Worm (Caenorhabditis elegans) whole organism, L3 larva: ENCODE results near the gene F01F1.14.

ENCODE experiments used
- ZK546.5 ChIP-seq: sonication (generic microtip); optimal IDR thresholded peaks from 2 replicates; lab custom pipeline; 2017; ENCODE audit warnings: missing biosample characterization, missing genetic modification characterization
- aly-2 ChIP-seq: fragments of 150-350 bp; optimal IDR thresholded peaks from 2 replicates; lab custom pipeline; 2014; ENCODE audit warnings: missing biosample characterization, missing genetic modification characterization
- ama-1 ChIP-seq: fragments of 150-350 bp; optimal IDR thresholded peaks from 2 replicates; lab custom pipeline; 2018
- ceh-28 ChIP-seq: fragments of 150-350 bp; optimal IDR thresholded peaks from 2 replicates; lab custom pipeline; 2014; ENCODE audit warnings: missing biosample characterization, missing genetic modification reagents, missing genetic modification characterization
- daf-12 ChIP-seq: fragments of 150-350 bp; optimal IDR thresholded peaks from 2 replicates; lab custom pipeline; 2014; ENCODE audit warnings: missing biosample characterization, missing genetic modification reagents, missing genetic modification characterization
- egl-5 ChIP-seq: fragments of 150-350 bp; optimal IDR thresholded peaks from 2 replicates; lab custom pipeline; 2017; ENCODE audit warnings: missing biosample characterization, missing genetic modification reagents, missing genetic modification characterization, inconsistent platforms
- elt-1 ChIP-seq: fragments of 150-350 bp; optimal IDR thresholded peaks from 2 replicates; lab custom pipeline; 2014; ENCODE audit warnings: missing biosample characterization, missing genetic modification characterization
- elt-3 ChIP-seq, 3 experiments: fragments of 150-350 bp in 1 of 3; sonication (generic microtip) in 2 of 3; optimal IDR thresholded peaks; 2 replicates in 2 of 3; 4 replicates in 1 of 3; lab custom pipeline; 2014 to 2017; ENCODE audit warnings: missing biosample characterization in 3 of 3, missing genetic modification characterization in 3 of 3
- eor-1 ChIP-seq, 2 experiments: fragments of 150-350 bp; optimal IDR thresholded peaks; 2 replicates each; lab custom pipeline; 2014 to 2018; ENCODE audit warnings: missing biosample characterization in 2 of 2, missing genetic modification characterization in 2 of 2
- fkh-10 ChIP-seq: sonication (generic microtip); optimal IDR thresholded peaks from 2 replicates; lab custom pipeline; 2017; ENCODE audit warnings: missing biosample characterization, missing genetic modification reagents, missing genetic modification characterization
- fkh-2 ChIP-seq: fragments of 150-350 bp; optimal IDR thresholded peaks from 2 replicates; lab custom pipeline; 2014; ENCODE audit warnings: missing biosample characterization, missing genetic modification reagents, missing genetic modification characterization
- hmg-11 ChIP-seq: sonication (generic microtip); optimal IDR thresholded peaks from 2 replicates; lab custom pipeline; 2016; ENCODE audit warnings: missing genetic modification characterization, missing compliant biosample characterization
- lin-15B ChIP-seq: fragments of 150-350 bp; optimal IDR thresholded peaks from 2 replicates; lab custom pipeline; 2014; ENCODE audit warnings: missing biosample characterization, missing genetic modification characterization
- lin-39 ChIP-seq: fragments of 150-350 bp; optimal IDR thresholded peaks from 2 replicates; lab custom pipeline; 2018; ENCODE audit warnings: missing biosample characterization, missing genetic modification reagents, missing genetic modification characterization
- lsy-12 ChIP-seq: sonication (generic microtip); optimal IDR thresholded peaks from 2 replicates; lab custom pipeline; 2016; ENCODE audit warnings: mild to moderate bottlenecking, missing genetic modification characterization, missing compliant biosample characterization
- mdl-1 ChIP-seq: fragments of 150-350 bp; optimal IDR thresholded peaks from 2 replicates; lab custom pipeline; 2014; ENCODE audit warnings: missing biosample characterization, missing genetic modification characterization
- mml-1 ChIP-seq: fragments of 150-350 bp; sonication (generic microtip); optimal IDR thresholded peaks from 3 replicates; lab custom pipeline; 2014; ENCODE audit warnings: missing biosample characterization, missing genetic modification characterization
- nfya-1 ChIP-seq: sonication (generic microtip); optimal IDR thresholded peaks from 2 replicates; lab custom pipeline; 2017; ENCODE audit warnings: missing genetic modification characterization, mild to moderate bottlenecking, missing compliant biosample characterization, antibody characterized with exemption, moderate library complexity; ENCODE audit not compliant: insufficient read depth
- nhr-12 ChIP-seq: fragments of 150-350 bp; optimal IDR thresholded peaks from 2 replicates; lab custom pipeline; 2014; ENCODE audit warnings: missing biosample characterization, missing genetic modification characterization
- nhr-23 ChIP-seq: fragments of 150-350 bp; optimal IDR thresholded peaks from 2 replicates; lab custom pipeline; 2014; ENCODE audit warnings: missing biosample characterization, missing genetic modification reagents, missing genetic modification characterization
- nhr-25 ChIP-seq: sonication (generic microtip); optimal IDR thresholded peaks from 2 replicates; lab custom pipeline; 2017; ENCODE audit warnings: missing biosample characterization, missing genetic modification characterization
- nhr-28 ChIP-seq: fragments of 150-350 bp; optimal IDR thresholded peaks from 2 replicates; lab custom pipeline; 2014; ENCODE audit warnings: missing biosample characterization, missing genetic modification characterization
- nhr-43 ChIP-seq: sonication (generic microtip); optimal IDR thresholded peaks from 2 replicates; lab custom pipeline; 2016; ENCODE audit warnings: mild to moderate bottlenecking, missing genetic modification characterization, missing compliant biosample characterization; ENCODE audit not compliant: poor library complexity, severe bottlenecking
- nhr-67 ChIP-seq: fragments of 150-350 bp; optimal IDR thresholded peaks from 2 replicates; lab custom pipeline; 2014; ENCODE audit warnings: missing biosample characterization, missing genetic modification characterization
- nhr-76 ChIP-seq: fragments of 150-350 bp; sonication (generic microtip); optimal IDR thresholded peaks from 5 replicates; lab custom pipeline; 2014; ENCODE audit warnings: missing biosample characterization, missing genetic modification characterization
- nhr-77 ChIP-seq: fragments of 150-350 bp; optimal IDR thresholded peaks from 2 replicates; lab custom pipeline; 2014; ENCODE audit warnings: missing biosample characterization, missing genetic modification characterization
- pha-4 ChIP-seq: fragments of 150-350 bp; optimal IDR thresholded peaks from 2 replicates; lab custom pipeline; 2014; ENCODE audit warnings: missing biosample characterization, missing genetic modification reagents, missing genetic modification characterization
- pqm-1 ChIP-seq: fragments of 150-350 bp; optimal IDR thresholded peaks from 2 replicates; lab custom pipeline; 2017; ENCODE audit warnings: missing biosample characterization, missing genetic modification characterization, inconsistent platforms
- sea-2 ChIP-seq: fragments of 150-350 bp; sonication (generic microtip); optimal IDR thresholded peaks from 4 replicates; lab custom pipeline; 2014; ENCODE audit warnings: missing biosample characterization, missing genetic modification reagents, missing genetic modification characterization
- snpc-4 ChIP-seq: fragments of 150-350 bp; optimal IDR thresholded peaks from 2 replicates; lab custom pipeline; 2014; ENCODE audit warnings: missing biosample characterization, missing genetic modification characterization
- unc-39 ChIP-seq: sonication (generic microtip); optimal IDR thresholded peaks from 4 replicates; lab custom pipeline; 2017; ENCODE audit warnings: missing biosample characterization, missing genetic modification characterization
- unc-62 ChIP-seq: fragments of 150-350 bp; sonication (generic microtip); optimal IDR thresholded peaks from 4 replicates; lab custom pipeline; 2014; ENCODE audit warnings: missing biosample characterization, missing genetic modification reagents, missing genetic modification characterization
- zag-1 ChIP-seq: fragments of 150-350 bp; optimal IDR thresholded peaks from 2 replicates; lab custom pipeline; 2014; ENCODE audit warnings: missing biosample characterization, missing genetic modification characterization
- ztf-11 ChIP-seq: fragments of 150-350 bp; optimal IDR thresholded peaks from 2 replicates; lab custom pipeline; 2014; ENCODE audit warnings: missing biosample characterization, missing genetic modification characterization
- ztf-4 ChIP-seq: fragments of 150-350 bp; optimal IDR thresholded peaks from 2 replicates; lab custom pipeline; 2014; ENCODE audit warnings: missing biosample characterization, missing genetic modification characterization

The F01F1.14 gene

ce11 chrIII:5838159-5839046 lies 44.3 kb downstream of the F01F1.14 start (continued):
- TF ChIP-seq lin-39 (tag; lab: Kevin White, UChicago) = no peak
- TF ChIP-seq ztf-11 (tag; lab: Kevin White, UChicago) = no peak
- TF ChIP-seq nhr-23 = peak; percentile 46
- TF ChIP-seq elt-3 (tag; optimal IDR thresholded peaks at IDR 0.05; lab: Kevin White, UChicago) = no peak
- TF ChIP-seq fkh-10 (GFP tag; lab: Kevin White, UChicago) = no peak
- no peak for TF ChIP-seq unc-39 (tag; lab: Kevin White, UChicago)

- no peak for TF ChIP-seq hmg-11 (tag; lab: Kevin White, UChicago)
- TF ChIP-seq snpc-4 = no peak
- no peak for TF ChIP-seq sea-2
- TF ChIP-seq fkh-2 (tag; lab: Kevin White, UChicago) = no peak
- TF ChIP-seq nhr-76 = no peak
- no peak for TF ChIP-seq nhr-12 (tag; lab: Kevin White, UChicago)
- TF ChIP-seq nhr-23 = peak; percentile 8
- no peak for TF ChIP-seq zag-1 (tag; lab: Kevin White, UChicago)
- TF ChIP-seq nhr-43 (tag; lab: Kevin White, UChicago) = no peak
- no peak for TF ChIP-seq unc-62 (GFP tag; lab: Kevin White, UChicago)
- no peak for TF ChIP-seq unc-39 (tag; lab: Kevin White, UChicago)
- no peak for TF ChIP-seq elt-1
- no peak for TF ChIP-seq mdl-1 (tag; lab: Kevin White, UChicago)
- no peak for TF ChIP-seq nhr-28 (tag; lab: Kevin White, UChicago)
- TF ChIP-seq mml-1 (tag; lab: Kevin White, UChicago) = no peak
- TF ChIP-seq nfya-1 = peak; percentile 19
- TF ChIP-seq pqm-1 = no peak
- TF ChIP-seq eor-1 (tag; optimal IDR thresholded peaks at IDR 0.05; lab: Kevin White, UChicago) = no peak
- no peak for TF ChIP-seq nhr-25 (tag; lab: Kevin White, UChicago)
- no peak for TF ChIP-seq ZK546.5
- TF ChIP-seq nhr-77 (tag; lab: Kevin White, UChicago) = no peak
- no peak for TF ChIP-seq ama-1 (lab: Kevin White, UChicago)
- TF ChIP-seq egl-5 (tag; lab: Kevin White, UChicago) = no peak
- TF ChIP-seq pha-4 (tag; lab: Kevin White, UChicago) = peak; percentile 43
- no peak for TF ChIP-seq elt-3 (tag; optimal IDR thresholded peaks at IDR 0.05; lab: Kevin White, UChicago)
- TF ChIP-seq nhr-67 (tag; lab: Kevin White, UChicago) = no peak
- no peak for TF ChIP-seq lsy-12 (tag; lab: Kevin White, UChicago)
- no peak for TF ChIP-seq aly-2 (tag; lab: Kevin White, UChicago)
- no peak for TF ChIP-seq fkh-10 (GFP tag; lab: Kevin White, UChicago)
- TF ChIP-seq lin-15B (tag; lab: Kevin White, UChicago) = no peak
- TF ChIP-seq ceh-28 (tag; lab: Kevin White, UChicago) = peak; percentile 11
- TF ChIP-seq ztf-4 (tag; lab: Kevin White, UChicago) = no peak
- TF ChIP-seq lin-39 (tag; lab: Kevin White, UChicago) = no peak
- TF ChIP-seq, all 47 proteins: peak for 4
Measured at ce11 chrIII:5836816-5837215, 45.9 kb downstream of the F01F1.14 start, which contains the start of gene W04D12.1. W04D12.1 (plus strand) TSS chrIII:5836926.

DNA sequence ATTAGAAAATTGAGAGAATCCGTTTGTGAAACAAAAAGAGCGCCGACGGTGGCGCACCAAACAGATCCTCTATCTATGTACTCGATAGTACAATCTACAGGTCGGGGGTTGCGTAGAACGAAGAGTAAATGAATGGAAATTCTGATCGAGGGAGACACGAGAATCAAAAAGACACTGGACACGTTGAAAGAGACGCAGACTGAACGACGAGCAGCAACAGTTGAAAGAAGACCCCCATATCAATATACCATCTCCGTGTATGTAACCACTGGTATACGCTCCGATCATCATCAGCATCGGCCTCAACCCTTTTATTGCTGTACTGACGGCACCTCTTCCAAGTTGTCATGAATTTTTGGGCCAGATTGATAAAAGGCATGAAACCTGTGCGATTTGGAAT lies 46.5 kb downstream of the F01F1.14 start:
- TF ChIP-seq elt-1 (peak; percentile 50), nhr-43 (tag; lab: Kevin White, UChicago) (no peak), pha-4 (tag; lab: Kevin White, UChicago) (peak; percentile 10), daf-12 (no peak), nhr-23 (peak; percentile 51)
